Worm (Caenorhabditis elegans) whole organism, late embryonic: ENCODE data around the gene ins-8.

Source experiments
- K02D7.2 ChIP-seq: sonication (generic microtip); optimal IDR thresholded peaks from 2 replicates; lab custom pipeline; 2017; ENCODE audit warnings: mild to moderate bottlenecking, missing genetic modification characterization, missing compliant biosample characterization
- K09A11.1 ChIP-seq: sonication (generic microtip); optimal IDR thresholded peaks from 2 replicates; lab custom pipeline; 2017; ENCODE audit warnings: antibody characterized with exemption, mild to moderate bottlenecking, missing genetic modification characterization, missing compliant biosample characterization; ENCODE audit not compliant: insufficient read depth
- ahr-1 ChIP-seq: sonication (generic microtip); optimal IDR thresholded peaks from 2 replicates; lab custom pipeline; 2016; ENCODE audit warnings: missing genetic modification characterization, missing compliant biosample characterization
- ceh-18 ChIP-seq: sonication (generic microtip); optimal IDR thresholded peaks from 2 replicates; lab custom pipeline; 2016; ENCODE audit warnings: missing genetic modification characterization, missing compliant biosample characterization
- ceh-19 ChIP-seq: fragments of 200-800 bp; sonication (Bioruptor generic); optimal IDR thresholded peaks from 2 replicates; lab custom pipeline; 2018; ENCODE audit warnings: mild to moderate bottlenecking, missing genetic modification characterization, missing compliant biosample characterization
- ceh-22 ChIP-seq: sonication (generic microtip); optimal IDR thresholded peaks from 2 replicates; lab custom pipeline; 2017; ENCODE audit warnings: missing biosample characterization, missing genetic modification characterization
- ceh-30 ChIP-seq: fragments of 150-350 bp; optimal IDR thresholded peaks from 2 replicates; lab custom pipeline; 2014; ENCODE audit warnings: missing biosample characterization, missing genetic modification characterization
- ceh-31 ChIP-seq: sonication (generic microtip); optimal IDR thresholded peaks from 2 replicates; lab custom pipeline; 2016; ENCODE audit warnings: missing genetic modification characterization, missing compliant biosample characterization
- ceh-45 ChIP-seq: fragments of 200-800 bp; sonication (Bioruptor generic); IDR thresholded peaks from 2 replicates; pipeline ENCODE4 v1.3.6; 2022; ENCODE audit warnings: missing genetic modification reagents, missing genetic modification characterization, missing compliant biosample characterization
- ceh-48 ChIP-seq: sonication (generic microtip); optimal IDR thresholded peaks from 2 replicates; lab custom pipeline; 2016; ENCODE audit warnings: missing genetic modification characterization, inconsistent platforms, missing compliant biosample characterization
- ceh-6 ChIP-seq: fragments of 200-800 bp; sonication (Bioruptor generic); optimal IDR thresholded peaks from 2 replicates; lab custom pipeline; 2018; ENCODE audit warnings: mild to moderate bottlenecking, missing genetic modification characterization, missing compliant biosample characterization
- ceh-9 ChIP-seq: sonication (generic microtip); optimal IDR thresholded peaks from 2 replicates; lab custom pipeline; 2016; ENCODE audit warnings: mild to moderate bottlenecking, missing genetic modification characterization, inconsistent platforms, missing compliant biosample characterization
- dmd-4 ChIP-seq: sonication (generic microtip); optimal IDR thresholded peaks from 2 replicates; lab custom pipeline; 2016; ENCODE audit warnings: borderline replicate concordance, missing genetic modification characterization, missing compliant biosample characterization
- dve-1 ChIP-seq: sonication (generic microtip); optimal IDR thresholded peaks from 2 replicates; lab custom pipeline; 2017; ENCODE audit warnings: antibody characterized with exemption, mild to moderate bottlenecking, missing genetic modification characterization, missing compliant biosample characterization
- elt-2 ChIP-seq: sonication (generic microtip); optimal IDR thresholded peaks from 2 replicates; lab custom pipeline; 2016; ENCODE audit warnings: missing genetic modification reagents, missing genetic modification characterization, missing compliant biosample characterization
- elt-4 ChIP-seq: sonication (generic microtip); optimal IDR thresholded peaks from 2 replicates; lab custom pipeline; 2016; ENCODE audit warnings: missing genetic modification characterization, missing compliant biosample characterization
- ets-4 ChIP-seq: sonication (generic microtip); optimal IDR thresholded peaks from 2 replicates; lab custom pipeline; 2016; ENCODE audit warnings: missing genetic modification characterization, missing compliant biosample characterization
- fkh-10 ChIP-seq: fragments of 150-350 bp; optimal IDR thresholded peaks from 2 replicates; lab custom pipeline; 2014; ENCODE audit warnings: missing biosample characterization, missing genetic modification reagents, missing genetic modification characterization
- fkh-6 ChIP-seq: sonication (generic microtip); optimal IDR thresholded peaks from 2 replicates; lab custom pipeline; 2016; ENCODE audit warnings: missing genetic modification characterization, missing compliant biosample characterization
- gmeb-2 ChIP-seq: sonication (generic microtip); optimal IDR thresholded peaks from 2 replicates; lab custom pipeline; 2016; ENCODE audit warnings: missing genetic modification characterization, inconsistent platforms, missing compliant biosample characterization
- hlh-15 ChIP-seq: sonication (generic microtip); optimal IDR thresholded peaks from 2 replicates; lab custom pipeline; 2016; ENCODE audit warnings: missing genetic modification characterization, missing compliant biosample characterization
- hlh-30 ChIP-seq: sonication (generic microtip); optimal IDR thresholded peaks from 2 replicates; lab custom pipeline; 2017; ENCODE audit warnings: antibody characterized with exemption, missing genetic modification characterization, missing compliant biosample characterization; ENCODE audit not compliant: insufficient read depth
- hlh-6 ChIP-seq: sonication (generic microtip); optimal IDR thresholded peaks from 2 replicates; lab custom pipeline; 2016; ENCODE audit warnings: missing genotype, missing genetic modification characterization, missing compliant biosample characterization
- pax-1 ChIP-seq: fragments of 150-350 bp; optimal IDR thresholded peaks from 2 replicates; lab custom pipeline; 2014; ENCODE audit warnings: missing biosample characterization, missing genetic modification characterization
- pha-2 ChIP-seq: sonication (generic microtip); optimal IDR thresholded peaks from 2 replicates; lab custom pipeline; 2017; ENCODE audit warnings: mild to moderate bottlenecking, missing genetic modification characterization, missing compliant biosample characterization
- pha-4 ChIP-seq: fragments of 150-350 bp; optimal IDR thresholded peaks from 2 replicates; lab custom pipeline; 2018; ENCODE audit warnings: missing biosample characterization, missing genetic modification reagents, missing genetic modification characterization
- ref-2 ChIP-seq: sonication (generic microtip); optimal IDR thresholded peaks from 2 replicates; lab custom pipeline; 2016; ENCODE audit warnings: missing genetic modification characterization, missing compliant biosample characterization
- sox-4 ChIP-seq: sonication (generic microtip); optimal IDR thresholded peaks from 2 replicates; lab custom pipeline; 2017; ENCODE audit warnings: mild to moderate bottlenecking, missing genetic modification characterization, inconsistent platforms, missing compliant biosample characterization
- syd-9 ChIP-seq: sonication (generic microtip); optimal IDR thresholded peaks from 2 replicates; lab custom pipeline; 2016; ENCODE audit warnings: mild to moderate bottlenecking, missing genetic modification characterization, moderate library complexity, missing compliant biosample characterization
- ttx-3 ChIP-seq: sonication (generic microtip); optimal IDR thresholded peaks from 2 replicates; lab custom pipeline; 2016; ENCODE audit warnings: missing genetic modification reagents, missing genetic modification characterization, missing compliant biosample characterization
- unc-42 ChIP-seq: sonication (generic microtip); optimal IDR thresholded peaks from 2 replicates; lab custom pipeline; 2016; ENCODE audit warnings: missing genotype, missing genetic modification characterization, missing compliant biosample characterization
- unc-86 ChIP-seq: sonication (generic microtip); optimal IDR thresholded peaks from 2 replicates; lab custom pipeline; 2016; ENCODE audit warnings: missing genetic modification characterization, missing compliant biosample characterization
- ztf-16 ChIP-seq: sonication (generic microtip); optimal IDR thresholded peaks from 2 replicates; lab custom pipeline; 2017; ENCODE audit warnings: missing genetic modification characterization, missing compliant biosample characterization

ins-8 gene

DNA sequence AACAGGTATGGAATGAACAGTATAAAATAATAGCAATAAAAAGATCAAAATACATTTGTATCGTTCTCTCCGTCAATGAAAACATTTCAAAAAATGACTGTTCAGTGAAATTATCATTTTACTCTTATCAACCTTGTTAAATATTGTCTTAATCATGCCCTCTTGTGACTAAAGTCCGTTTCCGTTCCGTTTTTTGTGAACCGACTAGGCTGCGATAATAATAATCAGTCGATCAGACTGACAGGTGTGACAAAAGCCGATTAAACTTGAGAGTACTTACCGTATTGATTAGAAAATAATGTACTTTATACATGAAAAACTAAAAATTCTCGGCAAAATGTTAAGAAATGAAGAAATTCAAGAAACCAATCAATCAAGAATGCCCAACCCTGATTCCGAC, 1.8 kb upstream of the ins-8 start, which contains the start of gene ins-7:
ins-7 (minus strand) TSS at position 332 of the 400 bp plus-strand sequence.
- TF ChIP-seq ceh-45 (GFP tag; lab: Robert Waterston, UW), result no peak
- no peak for TF ChIP-seq elt-4 (tag; lab: Kevin White, UChicago)
- TF ChIP-seq ahr-1, result no peak
- no peak for TF ChIP-seq hlh-6 (tag; lab: Kevin White, UChicago)
- TF ChIP-seq pha-4, result no peak

DNA sequence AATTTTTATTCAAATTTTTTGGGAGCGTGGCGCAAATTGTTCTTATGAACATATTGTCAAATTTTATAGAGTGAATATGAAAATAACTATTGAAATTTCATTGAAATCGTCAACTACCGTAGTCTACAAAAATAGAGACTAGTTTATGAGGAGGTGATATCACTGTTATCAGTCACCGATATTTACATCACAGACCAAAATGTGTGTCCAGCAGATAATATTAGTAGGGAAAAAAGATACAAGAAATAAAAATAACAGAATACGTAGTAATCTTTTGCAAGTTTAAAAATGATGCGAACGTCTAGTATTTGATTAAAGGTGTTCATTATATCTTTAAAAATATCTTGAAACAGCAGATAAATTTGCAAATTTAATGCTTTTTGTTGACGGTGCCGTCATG, 1.4 kb downstream of the ins-8 start:
- TF ChIP-seq elt-2 (tag; lab: Kevin White, UChicago) (peak; percentile 86), ceh-22 (tag; lab: Kevin White, UChicago) (no peak)

DNA sequence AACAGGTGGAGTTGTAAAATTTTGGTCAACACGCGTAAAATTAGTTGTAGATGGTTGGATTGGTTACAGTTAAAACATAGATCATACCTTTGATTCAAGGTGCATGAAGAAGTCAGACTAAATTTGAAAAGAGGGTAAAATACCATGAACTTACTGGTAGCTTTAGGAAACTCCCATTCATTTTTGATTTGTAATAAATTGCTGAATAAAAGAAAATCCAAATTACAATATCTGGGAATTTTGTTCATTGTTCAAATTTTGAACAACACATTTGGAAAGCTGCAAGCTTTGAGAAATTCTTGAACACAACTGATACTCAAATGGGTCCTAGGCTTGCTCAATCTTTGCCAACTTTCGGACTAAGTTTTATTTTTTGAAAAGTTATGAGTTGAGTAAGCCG, 2.7 kb downstream of the ins-8 start:
- TF ChIP-seq ceh-19 (GFP tag; lab: Kevin White, UChicago), result no peak
- TF ChIP-seq ceh-48 (tag; lab: Kevin White, UChicago), result no peak
- TF ChIP-seq ttx-3 (tag; lab: Kevin White, UChicago), result no peak
- TF ChIP-seq pax-1 (tag; lab: Kevin White, UChicago), result no peak
- TF ChIP-seq K09A11.1 (tag; lab: Kevin White, UChicago), result no peak
- TF ChIP-seq, all 69 proteins: peak for 0

DNA sequence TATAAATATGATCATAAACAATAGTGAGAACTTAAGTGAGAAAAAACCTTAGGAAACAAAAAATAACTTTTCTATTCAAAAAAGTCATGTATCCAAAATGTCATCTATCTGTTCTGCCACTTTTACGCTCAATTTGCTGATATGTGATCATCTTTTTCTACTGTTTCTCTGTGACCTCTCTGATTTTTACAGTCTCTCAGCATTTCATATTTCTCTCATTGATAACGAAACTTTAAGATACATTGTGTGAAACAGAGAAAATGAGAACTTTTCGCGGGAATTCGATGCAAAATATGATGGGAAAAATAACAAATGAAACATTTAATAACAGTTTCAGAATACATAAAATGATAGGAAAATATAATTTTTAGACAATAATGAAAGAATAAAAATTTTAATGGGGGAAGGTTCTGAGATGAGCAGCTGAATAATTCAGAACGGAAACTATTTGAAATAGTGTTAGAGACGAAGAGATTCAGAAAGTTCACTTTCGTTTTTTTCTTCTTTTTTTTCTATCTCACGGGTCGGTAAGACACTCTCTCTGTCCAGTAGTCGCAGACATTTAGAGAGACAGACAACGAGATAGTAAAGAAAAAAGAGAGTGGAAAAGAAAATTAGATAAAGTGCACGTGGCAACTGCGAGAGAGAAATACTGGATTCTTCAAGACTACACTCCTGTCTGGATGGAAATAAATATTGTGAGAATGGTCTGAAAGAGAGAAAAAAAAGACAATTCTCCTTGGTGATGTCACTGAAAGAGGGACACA, 3.3 kb downstream of the ins-8 start:
- TF ChIP-seq syd-9 (tag; lab: Kevin White, UChicago) (no peak), fkh-6 (tag; lab: Kevin White, UChicago) (no peak), ceh-30 (tag; lab: Kevin White, UChicago) (no peak), pax-1 (tag; lab: Kevin White, UChicago) (no peak), ceh-18 (peak; percentile 7), ceh-31 (tag; lab: Kevin White, UChicago) (peak; percentile 53), hlh-30 (tag; lab: Kevin White, UChicago) (peak; percentile 45), elt-2 (tag; lab: Kevin White, UChicago) (peak; percentile 71), pha-2 (tag; lab: Kevin White, UChicago) (no peak), unc-42 (peak; percentile 88)

DNA sequence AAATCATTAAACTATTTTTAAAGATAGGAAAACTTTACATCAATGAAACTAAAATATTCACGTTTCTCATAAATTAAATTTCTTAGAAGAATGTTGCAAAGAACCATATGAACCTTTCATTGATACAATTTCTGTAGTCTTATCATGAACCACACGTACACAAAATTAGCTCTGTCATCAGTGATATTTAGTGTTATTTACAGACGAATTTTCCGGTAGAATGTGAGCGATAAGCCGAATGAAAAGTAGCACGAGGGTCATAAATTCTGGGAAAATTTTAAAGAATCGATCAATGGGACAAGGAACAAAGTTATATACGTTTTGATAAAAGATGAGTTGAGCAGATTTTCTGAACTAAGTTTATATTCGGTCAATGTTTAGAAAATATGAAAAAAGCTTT, 4.2 kb downstream of the ins-8 start:
- TF ChIP-seq unc-86 (tag; lab: Kevin White, UChicago) (no peak), ref-2 (tag; lab: Kevin White, UChicago) (no peak), dmd-4 (tag; lab: Kevin White, UChicago) (no peak), elt-2 (tag; lab: Kevin White, UChicago) (peak; percentile 34)

DNA sequence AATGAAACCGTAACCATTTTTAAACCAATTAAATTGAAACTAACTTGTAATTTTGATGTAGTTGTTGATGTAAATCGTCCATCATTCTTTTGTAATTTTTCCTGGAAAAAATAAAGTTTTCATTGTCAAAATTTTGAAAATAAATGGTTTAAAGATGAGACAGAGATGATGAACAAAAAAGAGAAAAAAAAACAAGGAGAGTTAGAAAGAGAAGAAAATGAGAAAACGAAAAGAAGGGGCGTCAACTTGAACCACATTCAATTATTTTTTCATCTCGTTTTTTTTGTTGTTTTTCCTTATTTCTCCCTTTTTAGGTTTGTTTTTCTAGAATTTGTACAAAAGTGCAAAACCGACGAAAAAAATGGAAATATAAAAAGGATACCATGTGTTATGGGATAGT, 5.2 kb downstream of the ins-8 start, which contains the start of gene nhr-34:
nhr-34 (minus strand) TSS at position 101 of the 400 bp plus-strand sequence.
- no peak for TF ChIP-seq ztf-16
- peak; percentile 14 for TF ChIP-seq unc-42
- TF ChIP-seq gmeb-2 (tag; lab: Kevin White, UChicago), result no peak
- TF ChIP-seq fkh-10, result no peak
- no peak for TF ChIP-seq ref-2 (tag; lab: Kevin White, UChicago)

DNA sequence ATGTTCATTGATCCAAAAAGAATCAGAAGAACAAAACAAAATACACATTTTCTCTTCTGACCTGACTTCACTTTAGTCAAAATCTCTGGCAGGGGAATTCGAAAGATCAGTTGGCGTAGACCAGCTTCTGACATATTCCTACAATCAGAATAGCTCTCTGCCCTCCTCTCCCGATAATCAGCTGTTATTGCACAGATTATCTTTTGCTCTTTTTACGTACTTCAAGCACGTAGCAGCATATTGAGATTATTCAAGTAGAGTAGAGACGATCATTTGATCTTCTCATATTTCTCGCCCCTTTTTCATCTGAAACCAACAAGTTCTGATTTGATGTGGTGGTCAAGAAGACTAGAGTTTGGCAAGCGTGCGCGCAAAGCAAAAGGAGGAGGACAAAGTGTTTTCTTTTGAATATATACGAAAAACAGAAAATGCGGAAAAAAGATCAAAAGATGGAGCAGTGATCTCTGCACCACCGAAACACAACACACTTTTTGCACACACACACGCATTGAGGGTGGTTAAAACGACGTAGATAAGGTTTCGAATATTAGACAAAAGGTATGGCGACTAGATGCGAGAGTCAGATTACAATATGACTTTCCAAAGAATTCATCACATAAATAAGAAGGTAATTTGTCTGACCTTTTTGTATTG, 6.9 kb downstream of the ins-8 start:
- TF ChIP-seq sox-4 (tag; lab: Kevin White, UChicago) (no peak), fkh-10 (no peak), ceh-9 (tag; lab: Kevin White, UChicago) (no peak), ceh-19 (GFP tag; lab: Kevin White, UChicago) (no peak), ceh-45 (GFP tag; lab: Robert Waterston, UW) (no peak), unc-86 (tag; lab: Kevin White, UChicago) (no peak), ets-4 (tag; lab: Kevin White, UChicago) (no peak), hlh-15 (tag; lab: Kevin White, UChicago) (no peak), pha-4 (no peak), dve-1 (tag; lab: Kevin White, UChicago) (no peak), ceh-6 (GFP tag; lab: Kevin White, UChicago) (no peak), syd-9 (tag; lab: Kevin White, UChicago) (no peak), ceh-30 (tag; lab: Kevin White, UChicago) (no peak), K02D7.2 (tag; lab: Kevin White, UChicago) (no peak)
